Worm (Caenorhabditis elegans): ENCODE results near the gene cpg-20.

DNA sequence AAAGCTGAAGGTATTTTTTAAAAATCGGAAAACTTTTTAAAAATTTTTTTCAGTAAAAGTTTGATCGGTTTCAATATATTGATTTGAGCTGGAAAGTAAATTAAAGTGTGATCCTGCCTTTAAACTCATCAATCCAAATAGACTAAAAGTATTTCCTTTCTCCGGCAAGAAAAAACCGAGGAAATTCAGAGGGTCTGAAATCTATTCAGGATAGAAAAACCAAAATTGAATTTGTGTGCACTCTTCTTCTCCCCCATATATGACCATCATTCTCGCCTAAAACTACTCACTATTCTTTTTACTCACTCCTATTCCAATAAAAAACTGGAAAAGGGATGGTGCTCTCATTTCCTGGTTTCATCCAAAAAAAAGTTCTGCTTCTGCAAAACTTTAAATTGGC lies 21.2 kb downstream of the cpg-20 start:
- TF ChIP-seq jun-1 (tag; optimal IDR thresholded peaks at IDR 0.05) = no peak
- no peak for TF ChIP-seq pqm-1 (tag; optimal IDR thresholded peaks at IDR 0.05)
- TF ChIP-seq unc-130 (tag; optimal IDR thresholded peaks at IDR 0.05) = no peak
- no peak for TF ChIP-seq ceh-82 (tag; optimal IDR thresholded peaks at IDR 0.05)
- no peak for TF ChIP-seq ztf-11 (tag; optimal IDR thresholded peaks at IDR 0.05)
